Worm (Caenorhabditis elegans) whole organism, L4 larva: ENCODE measurements around the gene pigx-1.

Experiments used
- ZK337.2 ChIP-seq: fragments of 200-800 bp; sonication (Bioruptor generic); IDR thresholded peaks from 2 replicates; pipeline ENCODE4 v1.3.6; 2022; ENCODE audit warnings: missing genetic modification reagents, missing genetic modification characterization, missing compliant biosample characterization
- ZK546.5 ChIP-seq, 2 experiments: sonication (generic microtip); optimal IDR thresholded peaks; 2 replicates each; lab custom pipeline; 2017; ENCODE audit warnings: missing biosample characterization in 2 of 2, missing genetic modification characterization in 2 of 2
- ama-1 ChIP-seq: fragments of 150-350 bp; optimal IDR thresholded peaks from 2 replicates; lab custom pipeline; 2014; ENCODE audit warnings: inconsistent platforms, mixed read lengths
- ceh-82 ChIP-seq: sonication (generic microtip); optimal IDR thresholded peaks from 2 replicates; lab custom pipeline; 2017; ENCODE audit warnings: missing biosample characterization, missing genetic modification characterization
- dve-1 ChIP-seq: sonication (generic microtip); optimal IDR thresholded peaks from 2 replicates; lab custom pipeline; 2017; ENCODE audit warnings: antibody characterized with exemption, mild to moderate bottlenecking, missing genetic modification characterization, missing compliant biosample characterization; ENCODE audit not compliant: insufficient read depth
- egl-27 ChIP-seq: sonication (generic microtip); optimal IDR thresholded peaks from 3 replicates; lab custom pipeline; 2017; ENCODE audit warnings: missing biosample characterization, missing genetic modification reagents, missing genetic modification characterization
- jun-1 ChIP-seq: fragments of 150-350 bp; optimal IDR thresholded peaks from 2 replicates; lab custom pipeline; 2014; ENCODE audit warnings: missing biosample characterization, missing genetic modification reagents, missing genetic modification characterization
- lin-39 ChIP-seq: fragments of 150-350 bp; optimal IDR thresholded peaks from 2 replicates; lab custom pipeline; 2014; ENCODE audit warnings: missing biosample characterization, missing genetic modification reagents, missing genetic modification characterization
- mdl-1 ChIP-seq, 2 experiments: fragments of 150-350 bp in 1 of 2; sonication (generic microtip) in 1 of 2; optimal IDR thresholded peaks; 2 replicates each; lab custom pipeline; 2014 to 2017; ENCODE audit warnings: missing biosample characterization in 2 of 2, missing genetic modification characterization in 2 of 2

ce11 chrX:1107758-1108157, 10.9 kb upstream of the pigx-1 start, which contains the start of gene C05D9.4:
- TF ChIP-seq dve-1 (tag; lab: Kevin White, UChicago) (no peak), ZK337.2 (GFP tag; lab: Robert Waterston, UW) (no peak), lin-39 (tag; lab: Kevin White, UChicago) (no peak), ceh-82 (no peak), mdl-1 (tag; optimal IDR thresholded peaks at IDR 0.05; lab: Kevin White, UChicago) (no peak), ZK546.5 (tag; optimal IDR thresholded peaks at IDR 0.05; lab: Kevin White, UChicago) (no peak), jun-1 (tag; lab: Kevin White, UChicago) (no peak), ama-1 (lab: Kevin White, UChicago) (no peak), egl-27 (tag; lab: Kevin White, UChicago) (no peak)
